Worm (Caenorhabditis elegans) whole organism, L1 larva: ENCODE results near the gene ggtb-1.

Experiments used
- ceh-82 ChIP-seq, 3 experiments: fragments of 150-350 bp in 1 of 3; sonication (generic microtip) in 2 of 3; optimal IDR thresholded peaks; 2 replicates each; lab custom pipeline; 2014 to 2017; ENCODE audit warnings: missing biosample characterization in 3 of 3, missing genetic modification characterization in 3 of 3
- lin-14 ChIP-seq: fragments of 200-800 bp; sonication (Bioruptor generic); optimal IDR thresholded peaks from 2 replicates; lab custom pipeline; 2018; ENCODE audit warnings: mild to moderate bottlenecking, missing genetic modification characterization, moderate library complexity, missing compliant biosample characterization
- lin-35 ChIP-seq, 2 experiments: fragments of 150-350 bp; optimal IDR thresholded peaks; 2 replicates each; lab custom pipeline; 2014; ENCODE audit warnings: missing biosample characterization in 2 of 2, missing genetic modification characterization in 2 of 2, missing genetic modification reagents in 2 of 2
- mep-1 ChIP-seq: fragments of 150-350 bp; optimal IDR thresholded peaks from 2 replicates; lab custom pipeline; 2014; ENCODE audit warnings: missing biosample characterization, missing genetic modification characterization
- nhr-19 ChIP-seq: fragments of 200-800 bp; sonication (Bioruptor generic); conservative IDR thresholded peaks from 2 replicates; pipeline ENCODE4 v1.3.6; 2022; ENCODE audit warnings: missing genetic modification characterization, missing compliant biosample characterization
- nhr-77 ChIP-seq: fragments of 150-350 bp; optimal IDR thresholded peaks from 2 replicates; lab custom pipeline; 2014; ENCODE audit warnings: missing biosample characterization, missing genetic modification characterization
- unc-62 ChIP-seq: fragments of 150-350 bp; optimal IDR thresholded peaks from 2 replicates; lab custom pipeline; 2014; ENCODE audit warnings: missing biosample characterization, missing genetic modification reagents, missing genetic modification characterization
- unc-86 ChIP-seq: sonication (generic microtip); optimal IDR thresholded peaks from 2 replicates; lab custom pipeline; 2016; ENCODE audit warnings: missing genetic modification characterization, missing compliant biosample characterization

DNA sequence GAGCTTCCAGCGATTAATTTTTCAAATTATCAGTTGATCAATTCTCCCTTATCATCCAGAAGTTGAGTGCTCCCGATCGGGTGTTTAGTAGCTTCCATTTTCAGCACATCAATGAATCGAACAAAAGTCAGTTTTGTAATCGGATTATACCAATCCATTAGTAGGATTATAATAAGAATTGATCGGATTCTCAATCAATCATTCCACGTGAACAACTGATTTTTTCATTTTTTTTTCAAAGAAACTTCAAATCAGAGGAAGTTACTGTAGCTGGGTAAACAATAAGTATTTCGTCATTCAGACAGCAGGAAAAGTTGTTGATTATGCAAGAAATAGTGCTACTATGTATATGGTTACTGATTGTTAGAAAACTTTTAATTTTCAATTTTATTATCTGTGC is 26.7 kb upstream of the ggtb-1 start:
- TF ChIP-seq lin-35 (GFP tag; optimal IDR thresholded peaks at IDR 0.05; lab: Kevin White, UChicago) (no peak), unc-86 (tag; lab: Kevin White, UChicago) (no peak), mep-1 (no peak), nhr-19 (no peak), nhr-77 (tag; lab: Kevin White, UChicago) (no peak), ceh-82 (tag; optimal IDR thresholded peaks at IDR 0.05; lab: Kevin White, UChicago) (no peak), lin-14 (GFP tag; lab: Kevin White, UChicago) (no peak), unc-62 (GFP tag; lab: Kevin White, UChicago) (no peak)
